Fruit fly (Drosophila melanogaster): Measurements from ENCODE around the gene Prp18.

DNA sequence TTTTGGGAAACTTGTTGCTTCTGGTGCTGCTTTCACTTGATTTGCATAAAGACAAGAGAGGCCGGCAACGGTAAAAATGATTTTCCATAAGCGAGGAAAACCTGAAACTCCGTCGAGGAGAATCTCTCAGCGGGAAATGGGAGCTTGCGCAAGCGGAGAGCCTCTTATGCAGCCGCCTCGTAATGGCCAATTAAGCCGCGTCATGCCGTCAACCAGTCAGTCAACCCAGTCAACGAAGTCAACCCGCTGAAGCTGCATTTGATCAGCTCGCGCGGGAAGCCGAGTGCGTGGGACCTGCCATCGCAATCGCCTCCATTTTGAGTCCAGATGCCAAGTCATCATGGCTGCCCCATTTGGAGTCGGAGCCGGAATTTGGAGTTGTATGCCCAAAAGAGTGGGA is 37.9 kb downstream of the Prp18 start:
- TF ChIP-seq ttk (optimal IDR thresholded peaks at IDR 0.05) (no peak), psq (optimal IDR thresholded peaks at IDR 0.05) (no peak)

All from Kc167 (cell line).